Fruit fly (Drosophila melanogaster): ENCODE measurements around the gene CG42714.

- no peak for TF ChIP-seq CG8478 (optimal IDR thresholded peaks at IDR 0.05)
- TF ChIP-seq CTCF (optimal IDR thresholded peaks at IDR 0.05): no peak
These were observed 24.8 kb upstream of the CG42714 start, which contains the start of gene CG10163 for dm6 chr3L:6258660-6259059.
